Fruit fly (Drosophila melanogaster) whole organism, pupa: ENCODE data around the gene CG17141.

Source experiments
- Ets98B ChIP-seq: fragments of 200-800 bp; sonication (Bioruptor generic); IDR thresholded peaks from 2 replicates; pipeline ENCODE4 v1.3.6; 2022; ENCODE audit warnings: missing biosample characterization, missing genetic modification characterization
- fd96Ca ChIP-seq: fragments of 200-800 bp; sonication (Bioruptor generic); IDR thresholded peaks from 3 replicates; pipeline ENCODE4 v1.3.6; 2022; ENCODE audit warnings: missing biosample characterization, missing genetic modification characterization
- gl ChIP-seq: fragments of 200-800 bp; sonication (Bioruptor generic); optimal IDR thresholded peaks from 2 replicates; lab custom pipeline; 2018; ENCODE audit warnings: missing biosample characterization, mild to moderate bottlenecking, missing genetic modification characterization

DNA sequence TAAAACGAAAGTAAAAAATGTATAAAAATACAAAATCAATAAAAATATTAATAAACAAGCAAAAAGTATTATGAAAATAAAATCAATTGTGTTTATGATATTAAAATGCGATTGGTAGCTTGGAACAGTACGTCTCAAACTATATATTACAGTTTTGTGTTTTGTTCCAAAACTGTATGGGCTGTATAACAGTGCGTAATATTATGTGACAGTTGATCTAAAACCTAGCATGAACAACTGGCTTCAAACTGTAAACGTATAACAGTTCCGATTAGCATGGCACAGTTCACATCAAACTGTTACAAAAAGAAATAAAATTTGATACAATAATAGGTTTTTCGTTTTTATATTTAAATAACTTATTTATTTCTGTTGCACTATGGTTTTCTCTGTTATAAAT, 46.6 kb upstream of the CG17141 start:
- TF ChIP-seq fd96Ca (no peak), Ets98B (GFP tag; lab: Robert Waterston, UW) (no peak), gl (tag; lab: Kevin White, UChicago) (no peak)
